Fruit fly (Drosophila melanogaster) whole organism, embryonic: ENCODE data around the gene neur.

Source experiments
- Abd-B ChIP-seq: fragments of 200-800 bp; sonication (Bioruptor generic); optimal IDR thresholded peaks from 2 replicates; lab custom pipeline; 2018; ENCODE audit warnings: missing biosample characterization, mild to moderate bottlenecking, missing genetic modification characterization, moderate library complexity
- Antp ChIP-seq: fragments of 200-800 bp; sonication (Bioruptor generic); optimal IDR thresholded peaks from 3 replicates; lab custom pipeline; 2016; ENCODE audit warnings: missing biosample characterization, missing genetic modification characterization
- CG10431 ChIP-seq: fragments of 200-800 bp; sonication (Bioruptor generic); optimal IDR thresholded peaks from 3 replicates; lab custom pipeline; 2018; ENCODE audit warnings: missing biosample characterization, mild to moderate bottlenecking, missing genetic modification characterization
- CG10462 ChIP-seq: fragments of 200-800 bp; sonication (Bioruptor generic); optimal IDR thresholded peaks from 2 replicates; lab custom pipeline; 2016; ENCODE audit warnings: missing biosample characterization, missing genetic modification characterization
- CG11247 ChIP-seq: fragments of 200-800 bp; sonication (Bioruptor generic); IDR thresholded peaks from 2 replicates; pipeline ENCODE4 v1.3.6; 2022; ENCODE audit warnings: missing biosample characterization, missing genetic modification characterization
- CG12219 ChIP-seq: fragments of 200-800 bp; sonication (Bioruptor generic); optimal IDR thresholded peaks from 3 replicates; lab custom pipeline; 2018; ENCODE audit warnings: missing biosample characterization, mild to moderate bottlenecking, missing genetic modification characterization
- CG12236 ChIP-seq: fragments of 200-800 bp; sonication (Bioruptor generic); optimal IDR thresholded peaks from 2 replicates; lab custom pipeline; 2016; ENCODE audit warnings: missing biosample characterization, missing genetic modification characterization
- CG12659 ChIP-seq: fragments of 200-800 bp; sonication (Bioruptor generic); optimal IDR thresholded peaks from 3 replicates; lab custom pipeline; 2017; ENCODE audit warnings: mild to moderate bottlenecking, missing biosample characterization, missing genetic modification reagents, missing genetic modification characterization
- CG13424 ChIP-seq: fragments of 200-800 bp; sonication (Bioruptor generic); optimal IDR thresholded peaks from 2 replicates; lab custom pipeline; 2019; ENCODE audit warnings: missing biosample characterization, mild to moderate bottlenecking, missing genetic modification characterization, moderate library complexity
- CG17328 ChIP-seq: fragments of 200-800 bp; sonication (Bioruptor generic); IDR thresholded peaks from 2 replicates; pipeline ENCODE4 v1.3.6; 2022; ENCODE audit warnings: missing biosample characterization, missing genetic modification characterization
- CG17802 ChIP-seq: fragments of 200-800 bp; sonication (Bioruptor generic); optimal IDR thresholded peaks from 2 replicates; lab custom pipeline; 2018; ENCODE audit warnings: missing biosample characterization, mild to moderate bottlenecking, missing genetic modification characterization, moderate library complexity
- CG1792 ChIP-seq: fragments of 200-800 bp; sonication (Bioruptor generic); optimal IDR thresholded peaks from 2 replicates; lab custom pipeline; 2016; ENCODE audit warnings: missing biosample characterization, missing genetic modification characterization
- CG18599 ChIP-seq: fragments of 200-800 bp; sonication (Bioruptor generic); optimal IDR thresholded peaks from 3 replicates; lab custom pipeline; 2017; ENCODE audit warnings: missing biosample characterization, missing genetic modification characterization, mild to moderate bottlenecking, moderate library complexity, missing genetic modification reagents
- CG2116 ChIP-seq: fragments of 200-800 bp; sonication (Bioruptor generic); optimal IDR thresholded peaks from 3 replicates; lab custom pipeline; 2018; ENCODE audit warnings: missing biosample characterization, mild to moderate bottlenecking, missing genetic modification characterization
- CG2202 ChIP-seq: fragments of 200-800 bp; sonication (Bioruptor generic); optimal IDR thresholded peaks from 2 replicates; lab custom pipeline; 2018; ENCODE audit warnings: missing biosample characterization, mild to moderate bottlenecking, missing genetic modification characterization
- CG32767 ChIP-seq: fragments of 200-800 bp; sonication (Bioruptor generic); IDR thresholded peaks from 2 replicates; pipeline ENCODE4 v1.3.6; 2022; ENCODE audit warnings: missing biosample characterization, missing genetic modification characterization
- CG3281 ChIP-seq: fragments of 200-800 bp; sonication (Bioruptor generic); optimal IDR thresholded peaks from 3 replicates; lab custom pipeline; 2017; ENCODE audit warnings: missing biosample characterization, mild to moderate bottlenecking, missing genetic modification characterization
- CG5180 ChIP-seq: fragments of 200-800 bp; sonication (Bioruptor generic); optimal IDR thresholded peaks from 3 replicates; lab custom pipeline; 2017; ENCODE audit warnings: missing biosample characterization, missing genetic modification characterization, mild to moderate bottlenecking, moderate library complexity, missing genetic modification reagents
- CG5245 ChIP-seq: fragments of 200-800 bp; sonication (Bioruptor generic); optimal IDR thresholded peaks from 3 replicates; lab custom pipeline; 2016; ENCODE audit warnings: missing biosample characterization, missing genetic modification characterization
- CG6765 ChIP-seq: fragments of 200-800 bp; sonication (Bioruptor generic); optimal IDR thresholded peaks from 3 replicates; lab custom pipeline; 2017; ENCODE audit warnings: missing biosample characterization, mild to moderate bottlenecking, missing genetic modification characterization
- CG7745 ChIP-seq: fragments of 200-800 bp; sonication (Bioruptor generic); optimal IDR thresholded peaks from 2 replicates; lab custom pipeline; 2018; ENCODE audit warnings: missing biosample characterization, mild to moderate bottlenecking, missing genetic modification characterization, moderate library complexity
- CG8089 ChIP-seq: fragments of 200-800 bp; sonication (Bioruptor generic); optimal IDR thresholded peaks from 3 replicates; lab custom pipeline; 2016; ENCODE audit warnings: missing biosample characterization, missing genetic modification characterization
- CG8765 ChIP-seq: fragments of 200-800 bp; sonication (Bioruptor generic); IDR thresholded peaks from 2 replicates; pipeline ENCODE4 v1.3.6; 2022; ENCODE audit warnings: missing biosample characterization, missing genetic modification characterization
- CoRest ChIP-seq: fragments of 200-800 bp; sonication (Bioruptor generic); optimal IDR thresholded peaks from 3 replicates; lab custom pipeline; 2018; ENCODE audit warnings: missing biosample characterization, mild to moderate bottlenecking, missing genetic modification characterization, moderate library complexity
- Elba2 ChIP-seq: fragments of 200-800 bp; sonication (Bioruptor generic); optimal IDR thresholded peaks from 3 replicates; lab custom pipeline; 2016; ENCODE audit warnings: missing biosample characterization, missing genetic modification characterization
- Hmx ChIP-seq: fragments of 200-800 bp; sonication (Bioruptor generic); optimal IDR thresholded peaks from 2 replicates; lab custom pipeline; 2016; ENCODE audit warnings: missing biosample characterization, missing genetic modification characterization
- Hr39 ChIP-seq: fragments of >200 bp; optimal IDR thresholded peaks from 2 replicates; lab custom pipeline; 2017
- Nf-YA ChIP-seq: fragments of 200-800 bp; sonication (Bioruptor generic); IDR thresholded peaks from 2 replicates; pipeline ENCODE4 v1.3.6; 2022; ENCODE audit warnings: missing biosample characterization, missing genetic modification characterization
- Opbp ChIP-seq: fragments of 200-800 bp; sonication (Bioruptor generic); IDR thresholded peaks from 3 replicates; pipeline ENCODE4 v1.3.6; 2022; ENCODE audit warnings: missing biosample characterization, missing genetic modification characterization; ENCODE audit not compliant: partially characterized antibody
- Stat92E ChIP-seq, 3 experiments: fragments of >200 bp in 2 of 3; fragments of 200-800 bp in 1 of 3; sonication (Bioruptor generic) in 1 of 3; optimal IDR thresholded peaks; 2 replicates each; lab custom pipeline; 2017 to 2019; ENCODE audit warnings: missing biosample characterization in 3 of 3, missing genetic modification characterization in 3 of 3, mild to moderate bottlenecking in 1 of 3, moderate library complexity in 1 of 3
- YL-1 ChIP-seq: fragments of 200-800 bp; sonication (Bioruptor generic); optimal IDR thresholded peaks from 3 replicates; lab custom pipeline; 2017; ENCODE audit warnings: missing biosample characterization, mild to moderate bottlenecking, missing genetic modification characterization
- bsh ChIP-seq, 2 experiments: fragments of 200-800 bp; sonication (Bioruptor generic); optimal IDR thresholded peaks; 2 replicates each; lab custom pipeline; 2017 to 2018; ENCODE audit warnings: mild to moderate bottlenecking in 2 of 2, missing biosample characterization in 2 of 2, missing genetic modification characterization in 2 of 2, moderate library complexity in 1 of 2
- crc ChIP-seq: fragments of 200-800 bp; sonication (Bioruptor generic); optimal IDR thresholded peaks from 2 replicates; lab custom pipeline; 2016; ENCODE audit warnings: missing biosample characterization, missing genetic modification characterization
- cwo ChIP-seq: fragments of 200-800 bp; sonication (Bioruptor generic); optimal IDR thresholded peaks from 3 replicates; lab custom pipeline; 2017; ENCODE audit warnings: missing biosample characterization, missing genetic modification characterization, mild to moderate bottlenecking, moderate library complexity, missing genetic modification reagents
- danr ChIP-seq: fragments of 200-800 bp; sonication (Bioruptor generic); IDR thresholded peaks from 2 replicates; pipeline ENCODE4 v1.3.6; 2022; ENCODE audit warnings: missing biosample characterization, missing genetic modification characterization
- dati ChIP-seq: fragments of 200-800 bp; sonication (Bioruptor generic); IDR thresholded peaks from 2 replicates; pipeline ENCODE4 v1.3.6; 2022; ENCODE audit warnings: missing biosample characterization, missing genetic modification characterization
- eyg ChIP-seq: fragments of 200-800 bp; sonication (Bioruptor generic); optimal IDR thresholded peaks from 3 replicates; lab custom pipeline; 2016; ENCODE audit warnings: missing biosample characterization, missing genetic modification characterization
- gfzf ChIP-seq: fragments of 200-800 bp; sonication (Bioruptor generic); optimal IDR thresholded peaks from 2 replicates; lab custom pipeline; 2016; ENCODE audit warnings: missing biosample characterization, mild to moderate bottlenecking, missing genetic modification characterization, moderate library complexity
- grau ChIP-seq: fragments of 200-800 bp; optimal IDR thresholded peaks from 3 replicates; lab custom pipeline; 2019; ENCODE audit warnings: missing biosample characterization, mild to moderate bottlenecking, missing genetic modification characterization, moderate library complexity
- hb ChIP-seq: fragments of 200-800 bp; sonication (Bioruptor generic); IDR thresholded peaks from 3 replicates; pipeline ENCODE4 v1.3.6; 2022; ENCODE audit warnings: missing biosample characterization, missing genetic modification characterization; ENCODE audit not compliant: partially characterized antibody
- kah ChIP-seq: fragments of 200-800 bp; sonication (Bioruptor generic); optimal IDR thresholded peaks from 2 replicates; lab custom pipeline; 2018; ENCODE audit warnings: missing biosample characterization, mild to moderate bottlenecking, missing genetic modification characterization
- ken ChIP-seq: fragments of 200-800 bp; sonication (Bioruptor generic); IDR thresholded peaks from 3 replicates; pipeline ENCODE4 v1.3.6; 2022; ENCODE audit warnings: missing biosample characterization, missing genetic modification characterization
- mld ChIP-seq: fragments of 200-800 bp; sonication (Bioruptor generic); IDR thresholded peaks from 3 replicates; pipeline ENCODE4 v1.3.6; 2022; ENCODE audit warnings: missing biosample characterization, missing genetic modification characterization; ENCODE audit not compliant: partially characterized antibody
- nerfin-1 ChIP-seq: fragments of 200-800 bp; sonication (Bioruptor generic); optimal IDR thresholded peaks from 3 replicates; lab custom pipeline; 2019; ENCODE audit warnings: missing biosample characterization, mild to moderate bottlenecking, missing genetic modification characterization, moderate library complexity
- p53 ChIP-seq: fragments of 200-800 bp; sonication (Bioruptor generic); optimal IDR thresholded peaks from 2 replicates; lab custom pipeline; 2016; ENCODE audit warnings: missing biosample characterization, missing genetic modification characterization
- sd ChIP-seq: fragments of 200-800 bp; sonication (Bioruptor generic); optimal IDR thresholded peaks from 3 replicates; lab custom pipeline; 2018; ENCODE audit warnings: missing biosample characterization, mild to moderate bottlenecking, missing genetic modification characterization, moderate library complexity
- so ChIP-seq: fragments of 200-800 bp; sonication (Bioruptor generic); IDR thresholded peaks from 3 replicates; pipeline ENCODE4 v1.3.6; 2022; ENCODE audit warnings: missing biosample characterization, missing genetic modification characterization
- tgo ChIP-seq: fragments of 200-800 bp; sonication (Bioruptor generic); IDR thresholded peaks from 3 replicates; pipeline ENCODE4 v1.3.6; 2022; ENCODE audit warnings: missing biosample characterization, missing genetic modification characterization
- unc-4 ChIP-seq: fragments of 200-800 bp; sonication (Bioruptor generic); IDR thresholded peaks from 2 replicates; pipeline ENCODE4 v1.3.6; 2022; ENCODE audit warnings: missing biosample characterization, missing genetic modification characterization; ENCODE audit not compliant: partially characterized antibody

The neur gene

dm6 chr3R:9043610-9044009 is 4.3 kb upstream of the neur start (continued):
- TF ChIP-seq sd (peak; percentile 46), gfzf (GFP tag; lab: Kevin White, UChicago) (peak; percentile 11), dati (no peak), kah (GFP tag; lab: Kevin White, UChicago) (peak; percentile 50), CG13424 (no peak)

DNA sequence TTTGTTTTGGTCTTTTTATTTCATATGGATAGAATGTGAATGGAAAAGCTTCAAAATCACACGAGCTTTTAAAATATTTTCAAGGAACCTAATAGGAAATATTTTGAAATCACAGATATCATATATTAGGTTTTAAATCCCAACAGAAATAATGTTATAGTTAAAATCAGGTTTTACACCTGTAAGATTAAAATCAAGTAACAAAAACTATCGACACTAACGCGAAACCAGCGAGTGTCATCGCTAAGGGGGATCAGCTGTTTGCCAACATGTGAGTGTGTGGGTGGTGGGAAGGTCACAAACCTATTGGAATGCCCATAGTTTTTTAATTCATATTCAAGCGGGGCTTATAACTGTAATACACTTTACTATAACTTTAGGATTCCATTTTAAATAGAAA is 619 bp downstream of the neur start, which contains the start of gene hyx:
Gene hyx, plus strand, starts transcription at position 109 of the 400 bp plus-strand sequence.
- TF ChIP-seq CG32767 (GFP tag; lab: Robert Waterston, UW) = no peak
- TF ChIP-seq p53 = peak; percentile 23
- TF ChIP-seq Hmx (GFP tag; lab: Kevin White, UChicago) = no peak
- peak; percentile 23 for TF ChIP-seq CG12659 (GFP tag; lab: Kevin White, UChicago)
- TF ChIP-seq CG8765 (GFP tag; lab: Robert Waterston, UW) = no peak
- TF ChIP-seq CG11247 = no peak
- TF ChIP-seq ken (GFP tag; lab: Robert Waterston, UW) = 0 out of 3 replicates have a peak, but pooled peaks have one; percentile 24
- peak; percentile 43 for TF ChIP-seq CoRest
- TF ChIP-seq YL-1 (GFP tag; lab: Kevin White, UChicago) = no peak
- peak in 1 of 2 experiments; percentile 34 for TF ChIP-seq bsh (GFP tag; optimal IDR thresholded peaks at IDR 0.05; lab: Kevin White, UChicago)
- peak; percentile 80; the same call in 2 of the 3 replicates for TF ChIP-seq Opbp (GFP tag; lab: Robert Waterston, UW)
- TF ChIP-seq nerfin-1 = peak; percentile 91
- no peak for TF ChIP-seq CG6765 (GFP tag; lab: Kevin White, UChicago)
- peak; percentile 56; the same call in 1 of the 3 replicates for TF ChIP-seq tgo
- TF ChIP-seq grau (tag; lab: Kevin White, UChicago) = peak; percentile 53
- TF ChIP-seq Elba2 (GFP tag; lab: Kevin White, UChicago) = peak; percentile 94
- TF ChIP-seq CG17802 (tag; lab: Kevin White, UChicago) = no peak
- TF ChIP-seq CG12236 = no peak
- no peak for TF ChIP-seq CG1792 (GFP tag; lab: Kevin White, UChicago)
- no peak for TF ChIP-seq danr (GFP tag; lab: Robert Waterston, UW)
- TF ChIP-seq Stat92E (GFP tag; optimal IDR thresholded peaks at IDR 0.05; lab: Kevin White, UChicago) = no peak
- TF ChIP-seq Hr39 (lab: Kevin White, UChicago) = no peak
- TF ChIP-seq Antp (GFP tag; lab: Kevin White, UChicago) = peak; percentile 57
- TF ChIP-seq CG10431 (GFP tag; lab: Kevin White, UChicago) = no peak
- TF ChIP-seq hb (GFP tag; lab: Robert Waterston, UW) = peak; percentile 33; the same call in 1 of the 3 replicates
- TF ChIP-seq cwo (GFP tag; lab: Kevin White, UChicago) = no peak
- 0 out of 3 replicates have a peak, but pooled peaks have one; percentile 18 for TF ChIP-seq mld (GFP tag; lab: Robert Waterston, UW)
- TF ChIP-seq CG2116 = no peak
- TF ChIP-seq CG12219 (GFP tag; lab: Kevin White, UChicago) = peak; percentile 29
- TF ChIP-seq so = no peak
- no peak for TF ChIP-seq CG2202
- no peak for TF ChIP-seq CG8089 (GFP tag; lab: Kevin White, UChicago)
- TF ChIP-seq CG18599 (GFP tag; lab: Kevin White, UChicago) = peak; percentile 25
- no peak for TF ChIP-seq CG7745 (tag; lab: Kevin White, UChicago)
- TF ChIP-seq CG5180 (GFP tag; lab: Kevin White, UChicago) = no peak
- no peak for TF ChIP-seq Abd-B (GFP tag; lab: Kevin White, UChicago)
- peak; percentile 91 for TF ChIP-seq unc-4 (GFP tag; lab: Robert Waterston, UW)
- no peak for TF ChIP-seq Nf-YA (GFP tag; lab: Robert Waterston, UW)
- TF ChIP-seq CG10462 (GFP tag; lab: Kevin White, UChicago) = no peak
- no peak for TF ChIP-seq crc (GFP tag; lab: Kevin White, UChicago)
- TF ChIP-seq CG3281 (GFP tag; lab: Kevin White, UChicago) = peak; percentile 26
- TF ChIP-seq CG17328 = 0 out of 2 replicates have a peak, but pooled peaks have one; percentile 7
- no peak for TF ChIP-seq eyg (GFP tag; lab: Kevin White, UChicago)
- no peak for TF ChIP-seq CG5245
